2 fruit fly cellular contexts compared by ENCODE assay signal in genomic region chr3R:9735151-9735550, dm6.
TF ChIP-seq lines count a peak whose summit lies in the region.

No protein-coding gene starts in this region.

- no peak for TF ChIP-seq CTCF in whole organism, embryonic (GFP tag; optimal IDR thresholded peaks at IDR 0.05; lab: Kevin White, UChicago)

TF ChIP-seq in whole organism, embryonic, 481 proteins besides CTCF, POLR2A, EP300 and RAD21:
- TF ChIP-seq Med (GFP tag; lab: Kevin White, UChicago), result peak; percentile 58
- no peak for TF ChIP-seq Dek (tag; optimal IDR thresholded peaks at IDR 0.05; lab: Kevin White, UChicago)
- TF ChIP-seq sens (GFP tag; lab: Kevin White, UChicago), result peak; percentile 26
TF ChIP-seq in whole organism, embryonic: peak in this region for 2.

TF ChIP-seq in whole organism, prepupa, 60 proteins besides CTCF, POLR2A, EP300 and RAD21:
- TF ChIP-seq dsx (GFP tag; optimal IDR thresholded peaks at IDR 0.05; lab: Kevin White, UChicago; ENCODE audit: poor library complexity, severe bottlenecking) (no peak), svp (GFP tag; lab: Kevin White, UChicago) (peak; percentile 54), salr (GFP tag; optimal IDR thresholded peaks at IDR 0.05; lab: Kevin White, UChicago) (no peak)
TF ChIP-seq in whole organism, prepupa: peak in this region for 1.
